Worm (Caenorhabditis elegans): ENCODE measurements around the gene egas-2.

ce11 chrV:18662333-18662732 lies 12.2 kb downstream of the egas-2 start:
- TF ChIP-seq snu-23 (GFP tag; optimal IDR thresholded peaks at IDR 0.05) = no peak
- no peak for TF ChIP-seq nhr-28 (tag; optimal IDR thresholded peaks at IDR 0.05)
- no peak for TF ChIP-seq zip-4 (GFP tag; optimal IDR thresholded peaks at IDR 0.05)
- no peak for TF ChIP-seq efl-1 (optimal IDR thresholded peaks at IDR 0.05)
- TF ChIP-seq efl-1 (GFP tag; optimal IDR thresholded peaks at IDR 0.05 in 1 of 2) = no peak
- no peak for TF ChIP-seq mef-2 (tag; optimal IDR thresholded peaks at IDR 0.05)
- no peak for TF ChIP-seq snpc-4 (tag; optimal IDR thresholded peaks at IDR 0.05)
- TF ChIP-seq nhr-12 (tag; optimal IDR thresholded peaks at IDR 0.05) = no peak
- TF ChIP-seq lin-13 (GFP tag; optimal IDR thresholded peaks at IDR 0.05) = no peak
- no peak for TF ChIP-seq ceh-82 (tag; optimal IDR thresholded peaks at IDR 0.05)
